Worm (Caenorhabditis elegans) whole organism, L1 larva: ENCODE results near the gene F54F7.6.
A peak's percentile ranks its signal among the peaks of the same experiment; 100 is the strongest.

Experiments used
- C04F5.9 ChIP-seq: sonication (generic microtip); optimal IDR thresholded peaks from 2 replicates; lab custom pipeline; 2016; ENCODE audit warnings: missing genetic modification characterization, missing compliant biosample characterization
- C16A3.4 ChIP-seq: fragments of 150-350 bp; optimal IDR thresholded peaks from 2 replicates; lab custom pipeline; 2014; ENCODE audit warnings: missing biosample characterization, missing genetic modification characterization
- F16B12.6 ChIP-seq: fragments of 150-350 bp; optimal IDR thresholded peaks from 2 replicates; lab custom pipeline; 2014; ENCODE audit warnings: missing biosample characterization, missing genetic modification characterization
- blmp-1 ChIP-seq: fragments of 150-350 bp; optimal IDR thresholded peaks from 2 replicates; lab custom pipeline; 2014; ENCODE audit warnings: missing biosample characterization, missing genetic modification characterization
- ceh-82 ChIP-seq, 3 experiments: fragments of 150-350 bp in 1 of 3; sonication (generic microtip) in 2 of 3; optimal IDR thresholded peaks; 2 replicates each; lab custom pipeline; 2014 to 2017; ENCODE audit warnings: missing biosample characterization in 3 of 3, missing genetic modification characterization in 3 of 3
- ceh-88 ChIP-seq: fragments of 200-800 bp; sonication (Bioruptor generic); IDR thresholded peaks from 2 replicates; pipeline ENCODE4 v1.3.6; 2022; ENCODE audit warnings: missing genetic modification characterization, missing compliant biosample characterization
- ceh-90 ChIP-seq: sonication (generic microtip); optimal IDR thresholded peaks from 2 replicates; lab custom pipeline; 2016; ENCODE audit warnings: missing genetic modification characterization, missing compliant biosample characterization
- dsc-1 ChIP-seq: sonication (generic microtip); optimal IDR thresholded peaks from 2 replicates; lab custom pipeline; 2016; ENCODE audit warnings: mild to moderate bottlenecking, missing genetic modification characterization, missing compliant biosample characterization
- efl-1 ChIP-seq, 4 experiments: fragments of 150-350 bp; optimal IDR thresholded peaks in 3 of 4; peaks in 1 of 4; 1 replicate in 1 of 4; 2 replicates in 3 of 4; lab custom pipeline; 2014; ENCODE audit warnings: missing biosample characterization in 2 of 4, missing genetic modification characterization in 2 of 4, missing genetic modification reagents in 2 of 4
- egl-27 ChIP-seq, 2 experiments: fragments of 150-350 bp in 1 of 2; sonication (generic microtip); optimal IDR thresholded peaks; 3 replicates each; lab custom pipeline; 2017 to 2018; ENCODE audit warnings: missing biosample characterization in 2 of 2, missing genetic modification characterization in 2 of 2, missing genetic modification reagents in 2 of 2
- elt-3 ChIP-seq, 6 experiments: fragments of 150-350 bp in 1 of 6; sonication (generic microtip); optimal IDR thresholded peaks; 2 replicates each; lab custom pipeline; 2017 to 2018; ENCODE audit warnings: missing biosample characterization in 6 of 6, missing genetic modification characterization in 6 of 6, inconsistent platforms in 1 of 6
- ets-5 ChIP-seq: fragments of 200-800 bp; sonication (Bioruptor generic); IDR thresholded peaks from 2 replicates; pipeline ENCODE4 v1.3.6; 2022; ENCODE audit warnings: missing genetic modification characterization, missing compliant biosample characterization
- fkh-10 ChIP-seq: sonication (generic microtip); optimal IDR thresholded peaks from 2 replicates; lab custom pipeline; 2017; ENCODE audit warnings: missing biosample characterization, missing genetic modification reagents, missing genetic modification characterization
- fos-1 ChIP-seq: fragments of 150-350 bp; optimal IDR thresholded peaks from 2 replicates; lab custom pipeline; 2014; ENCODE audit warnings: missing biosample characterization, missing genetic modification characterization
- hlh-17 ChIP-seq: fragments of 200-800 bp; sonication (Bioruptor generic); optimal IDR thresholded peaks from 2 replicates; lab custom pipeline; 2018; ENCODE audit warnings: missing genetic modification characterization, mild to moderate bottlenecking, missing compliant biosample characterization, moderate library complexity, borderline replicate concordance
- hpl-2 ChIP-seq: fragments of 150-350 bp; optimal IDR thresholded peaks from 2 replicates; lab custom pipeline; 2014; ENCODE audit warnings: missing biosample characterization, missing genetic modification reagents, missing genetic modification characterization
- isw-1 ChIP-seq: fragments of 200-800 bp; sonication (Bioruptor generic); IDR thresholded peaks from 2 replicates; pipeline ENCODE4 v1.3.6; 2022; ENCODE audit warnings: missing genetic modification characterization, missing compliant biosample characterization
- lin-13 ChIP-seq: fragments of 150-350 bp; optimal IDR thresholded peaks from 2 replicates; lab custom pipeline; 2014; ENCODE audit warnings: missing biosample characterization, missing genetic modification reagents, missing genetic modification characterization
- lin-15B ChIP-seq: fragments of 150-350 bp; sonication (generic microtip); optimal IDR thresholded peaks from 3 replicates; lab custom pipeline; 2014; ENCODE audit warnings: missing biosample characterization, missing genetic modification characterization
- lin-35 ChIP-seq, 2 experiments: fragments of 150-350 bp; optimal IDR thresholded peaks; 2 replicates each; lab custom pipeline; 2014; ENCODE audit warnings: missing biosample characterization in 2 of 2, missing genetic modification characterization in 2 of 2, missing genetic modification reagents in 2 of 2
- lir-3 ChIP-seq: sonication (generic microtip); optimal IDR thresholded peaks from 2 replicates; lab custom pipeline; 2016; ENCODE audit warnings: mild to moderate bottlenecking, missing genetic modification characterization, moderate library complexity, missing compliant biosample characterization; ENCODE audit not compliant: poor library complexity
- lsy-2 ChIP-seq, 2 experiments: fragments of 150-350 bp; optimal IDR thresholded peaks; 2 replicates each; lab custom pipeline; 2014; ENCODE audit warnings: missing biosample characterization in 2 of 2, missing genetic modification characterization in 2 of 2
- mep-1 ChIP-seq: fragments of 150-350 bp; optimal IDR thresholded peaks from 2 replicates; lab custom pipeline; 2014; ENCODE audit warnings: missing biosample characterization, missing genetic modification characterization
- nhr-11 ChIP-seq: fragments of 150-350 bp; optimal IDR thresholded peaks from 2 replicates; lab custom pipeline; 2014; ENCODE audit warnings: missing biosample characterization, missing genetic modification characterization
- nhr-12 ChIP-seq: sonication (generic microtip); optimal IDR thresholded peaks from 2 replicates; lab custom pipeline; 2017; ENCODE audit warnings: missing biosample characterization, missing genetic modification characterization
- nhr-20 ChIP-seq: sonication (generic microtip); optimal IDR thresholded peaks from 2 replicates; lab custom pipeline; 2016; ENCODE audit warnings: mild to moderate bottlenecking, missing genetic modification characterization, missing compliant biosample characterization
- nhr-237 ChIP-seq: fragments of 150-350 bp; optimal IDR thresholded peaks from 2 replicates; lab custom pipeline; 2014; ENCODE audit warnings: missing biosample characterization, missing genetic modification characterization
- nhr-28 ChIP-seq: fragments of 150-350 bp; optimal IDR thresholded peaks from 2 replicates; lab custom pipeline; 2014; ENCODE audit warnings: missing biosample characterization, missing genetic modification characterization
- nhr-47 ChIP-seq: sonication (generic microtip); optimal IDR thresholded peaks from 2 replicates; lab custom pipeline; 2016; ENCODE audit warnings: mild to moderate bottlenecking, missing genetic modification characterization, moderate library complexity, missing compliant biosample characterization
- nhr-71 ChIP-seq: sonication (generic microtip); optimal IDR thresholded peaks from 2 replicates; lab custom pipeline; 2016; ENCODE audit warnings: mild to moderate bottlenecking, missing genetic modification characterization, moderate library complexity, missing compliant biosample characterization
- nhr-77 ChIP-seq: fragments of 150-350 bp; optimal IDR thresholded peaks from 2 replicates; lab custom pipeline; 2014; ENCODE audit warnings: missing biosample characterization, missing genetic modification characterization
- nhr-85 ChIP-seq: sonication (generic microtip); peaks from one replicate; lab custom pipeline; 2016; ENCODE audit warnings: missing genetic modification characterization, inconsistent platforms, missing compliant biosample characterization
- nhr-90 ChIP-seq: sonication (generic microtip); optimal IDR thresholded peaks from 2 replicates; lab custom pipeline; 2016; ENCODE audit warnings: mild to moderate bottlenecking, missing genetic modification characterization, missing compliant biosample characterization; ENCODE audit not compliant: poor library complexity
- pag-3 ChIP-seq: sonication (generic microtip); optimal IDR thresholded peaks from 2 replicates; lab custom pipeline; 2017; ENCODE audit warnings: missing genetic modification characterization, mild to moderate bottlenecking, missing compliant biosample characterization, antibody characterized with exemption, borderline replicate concordance; ENCODE audit not compliant: insufficient read depth
- pax-3 ChIP-seq: fragments of 200-800 bp; sonication (Bioruptor generic); optimal IDR thresholded peaks from 2 replicates; lab custom pipeline; 2018; ENCODE audit warnings: mild to moderate bottlenecking, missing genetic modification characterization, moderate library complexity, missing compliant biosample characterization
- rnt-1 ChIP-seq: sonication (generic microtip); optimal IDR thresholded peaks from 2 replicates; lab custom pipeline; 2016; ENCODE audit warnings: mild to moderate bottlenecking, missing genetic modification characterization, moderate library complexity, missing compliant biosample characterization
- skn-1 ChIP-seq: fragments of 150-350 bp; optimal IDR thresholded peaks from 2 replicates; lab custom pipeline; 2014; ENCODE audit warnings: missing biosample characterization, missing genetic modification characterization
- sox-4 ChIP-seq: sonication (generic microtip); optimal IDR thresholded peaks from 2 replicates; lab custom pipeline; 2016; ENCODE audit warnings: missing genetic modification characterization, missing compliant biosample characterization
- sptf-1 ChIP-seq: fragments of 150-350 bp; optimal IDR thresholded peaks from 2 replicates; lab custom pipeline; 2014; ENCODE audit warnings: missing biosample characterization, missing genetic modification characterization
- tlp-1 ChIP-seq: fragments of 150-350 bp; optimal IDR thresholded peaks from 2 replicates; lab custom pipeline; 2014; ENCODE audit warnings: missing biosample characterization, missing genetic modification characterization
- vab-15 ChIP-seq: sonication (generic microtip); optimal IDR thresholded peaks from 2 replicates; lab custom pipeline; 2017; ENCODE audit warnings: missing genotype, mild to moderate bottlenecking, missing genetic modification characterization, missing compliant biosample characterization

Gene F54F7.6

ce11 chrX:11896708-11897107 is 31.5 kb downstream of the F54F7.6 start:
- TF ChIP-seq lin-13 (GFP tag; lab: Kevin White, UChicago) (no peak), fos-1 (tag; lab: Kevin White, UChicago) (no peak), C04F5.9 (tag; lab: Kevin White, UChicago) (no peak), nhr-11 (tag; lab: Kevin White, UChicago) (no peak), dsc-1 (tag; lab: Kevin White, UChicago) (no peak), nhr-47 (tag; lab: Kevin White, UChicago) (no peak), efl-1 (optimal IDR thresholded peaks at IDR 0.05; lab: Kevin White, UChicago) (no peak), efl-1 (GFP tag; optimal IDR thresholded peaks at IDR 0.05 in 1 of 2; lab: Kevin White, UChicago) (no peak), ets-5 (GFP tag; lab: Robert Waterston, UW) (no peak), nhr-237 (tag; lab: Kevin White, UChicago) (no peak), egl-27 (tag; optimal IDR thresholded peaks at IDR 0.05; lab: Kevin White, UChicago) (no peak), sox-4 (tag; lab: Kevin White, UChicago) (no peak), isw-1 (GFP tag; lab: Robert Waterston, UW) (no peak), nhr-20 (tag; lab: Kevin White, UChicago) (no peak), mep-1 (tag; lab: Kevin White, UChicago) (no peak)

DNA sequence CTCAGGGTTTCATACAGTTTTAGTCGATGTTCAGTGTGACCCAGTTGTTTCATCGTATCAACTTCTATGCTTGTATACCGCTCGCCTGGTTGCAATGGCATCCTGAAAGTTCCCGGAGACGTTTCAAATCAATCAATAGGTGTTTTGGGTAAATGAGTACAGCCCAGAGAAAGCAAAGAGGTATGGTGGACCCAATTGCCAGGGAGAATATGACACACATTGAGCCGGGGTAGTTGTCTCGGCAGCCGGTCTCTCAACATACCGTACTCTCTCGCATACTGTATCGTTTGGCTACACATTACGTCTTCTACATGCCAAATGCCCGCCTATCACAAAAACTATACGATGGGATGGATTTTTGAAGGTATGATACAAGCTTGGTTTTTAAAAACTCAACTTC is 32.9 kb downstream of the F54F7.6 start, which contains the start of gene Y62H9A.9:
Y62H9A.9 (minus strand) TSS at position 101 of the 400 bp plus-strand sequence.
- 0 out of 2 replicates have a peak, but pooled peaks have one; percentile 48 for TF ChIP-seq ets-5 (GFP tag; lab: Robert Waterston, UW)
- no peak for TF ChIP-seq lsy-2 (tag; optimal IDR thresholded peaks at IDR 0.05; lab: Kevin White, UChicago)
- no peak for TF ChIP-seq ceh-82 (tag; optimal IDR thresholded peaks at IDR 0.05; lab: Kevin White, UChicago)
- TF ChIP-seq hlh-17, result no peak
- TF ChIP-seq pax-3 (tag; lab: Kevin White, UChicago), result no peak
- TF ChIP-seq, all 84 proteins: peak for 1

- TF ChIP-seq ets-5 (GFP tag; lab: Robert Waterston, UW) (no peak), isw-1 (GFP tag; lab: Robert Waterston, UW) (no peak), nhr-90 (tag; lab: Kevin White, UChicago) (no peak), elt-3 (tag; optimal IDR thresholded peaks at IDR 0.05; lab: Kevin White, UChicago) (no peak), F16B12.6 (no peak), nhr-85 (tag; lab: Kevin White, UChicago) (no peak), nhr-12 (tag; lab: Kevin White, UChicago) (no peak), nhr-28 (tag; lab: Kevin White, UChicago) (no peak), ceh-88 (no peak), dsc-1 (tag; lab: Kevin White, UChicago) (peak; percentile 47), lin-15B (tag; lab: Kevin White, UChicago) (no peak), efl-1 (optimal IDR thresholded peaks at IDR 0.05; lab: Kevin White, UChicago) (peak in 1 of 2 experiments; percentile 0), efl-1 (GFP tag; optimal IDR thresholded peaks at IDR 0.05 in 1 of 2; lab: Kevin White, UChicago) (no peak), blmp-1 (tag; lab: Kevin White, UChicago) (no peak), pag-3 (tag; lab: Kevin White, UChicago) (no peak), C16A3.4 (no peak), ceh-90 (tag; lab: Kevin White, UChicago) (no peak), nhr-20 (tag; lab: Kevin White, UChicago) (no peak), lin-35 (GFP tag; optimal IDR thresholded peaks at IDR 0.05; lab: Kevin White, UChicago) (no peak), sptf-1 (tag; lab: Kevin White, UChicago) (no peak), nhr-77 (tag; lab: Kevin White, UChicago) (no peak), fkh-10 (GFP tag; lab: Kevin White, UChicago) (peak; percentile 15), mep-1 (tag; lab: Kevin White, UChicago) (no peak), rnt-1 (no peak), nhr-237 (tag; lab: Kevin White, UChicago) (no peak), tlp-1 (tag; lab: Kevin White, UChicago) (no peak), nhr-47 (tag; lab: Kevin White, UChicago) (peak; percentile 41), lsy-2 (tag; optimal IDR thresholded peaks at IDR 0.05; lab: Kevin White, UChicago) (no peak), vab-15 (tag; lab: Kevin White, UChicago) (no peak), lir-3 (tag; lab: Kevin White, UChicago) (no peak), hpl-2 (GFP tag; lab: Kevin White, UChicago) (no peak), skn-1 (tag; lab: Kevin White, UChicago) (no peak), ceh-82 (tag; optimal IDR thresholded peaks at IDR 0.05; lab: Kevin White, UChicago) (peak in 1 of 3 experiments; percentile 18), hlh-17 (no peak), nhr-11 (tag; lab: Kevin White, UChicago) (no peak), nhr-71 (tag; lab: Kevin White, UChicago) (no peak)
Measured at ce11 chrX:11899031-11899430, 33.8 kb downstream of the F54F7.6 start.
